Worm (Caenorhabditis elegans) whole organism, L1 larva: Measurements from ENCODE around the gene flp-21.

Experiments
- C34B4.2 ChIP-seq: sonication (generic microtip); optimal IDR thresholded peaks from 2 replicates; lab custom pipeline; 2017; ENCODE audit warnings: mild to moderate bottlenecking, missing genetic modification characterization, missing compliant biosample characterization
- F16B12.6 ChIP-seq: fragments of 150-350 bp; optimal IDR thresholded peaks from 2 replicates; lab custom pipeline; 2014; ENCODE audit warnings: missing biosample characterization, missing genetic modification characterization
- Y116A8C.19 ChIP-seq: sonication (generic microtip); optimal IDR thresholded peaks from 2 replicates; lab custom pipeline; 2016; ENCODE audit warnings: missing compliant biosample characterization, missing genetic modification characterization, borderline replicate concordance
- alr-1 ChIP-seq: fragments of 200-800 bp; sonication (Bioruptor generic); optimal IDR thresholded peaks from 2 replicates; lab custom pipeline; 2018; ENCODE audit warnings: borderline replicate concordance, mild to moderate bottlenecking, missing genetic modification characterization, missing compliant biosample characterization
- ama-1 ChIP-seq: fragments of 150-350 bp; optimal IDR thresholded peaks from 2 replicates; lab custom pipeline; 2014
- blmp-1 ChIP-seq: fragments of 150-350 bp; optimal IDR thresholded peaks from 2 replicates; lab custom pipeline; 2014; ENCODE audit warnings: missing biosample characterization, missing genetic modification characterization
- dpl-1 ChIP-seq, 3 experiments: fragments of 150-350 bp in 2 of 3; sonication (generic microtip) in 1 of 3; optimal IDR thresholded peaks; 2 replicates each; lab custom pipeline; 2014 to 2017; ENCODE audit warnings: missing biosample characterization in 3 of 3, missing genetic modification characterization in 3 of 3, missing genetic modification reagents in 3 of 3
- efl-1 ChIP-seq, 4 experiments: fragments of 150-350 bp; optimal IDR thresholded peaks in 3 of 4; peaks in 1 of 4; 1 replicate in 1 of 4; 2 replicates in 3 of 4; lab custom pipeline; 2014; ENCODE audit warnings: missing biosample characterization in 2 of 4, missing genetic modification characterization in 2 of 4, missing genetic modification reagents in 2 of 4
- efl-3 ChIP-seq: fragments of 200-800 bp; sonication (Bioruptor generic); optimal IDR thresholded peaks from 2 replicates; lab custom pipeline; 2018; ENCODE audit warnings: mild to moderate bottlenecking, missing genetic modification characterization, missing compliant biosample characterization
- egl-13 ChIP-seq: sonication (generic microtip); optimal IDR thresholded peaks from 2 replicates; lab custom pipeline; 2016; ENCODE audit warnings: missing genotype, missing genetic modification reagents, missing genetic modification characterization, missing compliant biosample characterization
- elt-3 ChIP-seq, 6 experiments: fragments of 150-350 bp in 1 of 6; sonication (generic microtip); optimal IDR thresholded peaks; 2 replicates each; lab custom pipeline; 2017 to 2018; ENCODE audit warnings: missing biosample characterization in 6 of 6, missing genetic modification characterization in 6 of 6, inconsistent platforms in 1 of 6
- fkh-10 ChIP-seq: sonication (generic microtip); optimal IDR thresholded peaks from 2 replicates; lab custom pipeline; 2017; ENCODE audit warnings: missing biosample characterization, missing genetic modification reagents, missing genetic modification characterization
- fkh-8 ChIP-seq: sonication (generic microtip); optimal IDR thresholded peaks from 2 replicates; lab custom pipeline; 2016; ENCODE audit warnings: mild to moderate bottlenecking, missing genetic modification characterization, missing compliant biosample characterization
- fos-1 ChIP-seq: fragments of 150-350 bp; optimal IDR thresholded peaks from 2 replicates; lab custom pipeline; 2014; ENCODE audit warnings: missing biosample characterization, missing genetic modification characterization
- lin-15B ChIP-seq: fragments of 150-350 bp; sonication (generic microtip); optimal IDR thresholded peaks from 3 replicates; lab custom pipeline; 2014; ENCODE audit warnings: missing biosample characterization, missing genetic modification characterization
- lin-35 ChIP-seq, 2 experiments: fragments of 150-350 bp; optimal IDR thresholded peaks; 2 replicates each; lab custom pipeline; 2014; ENCODE audit warnings: missing biosample characterization in 2 of 2, missing genetic modification characterization in 2 of 2, missing genetic modification reagents in 2 of 2
- lin-39 ChIP-seq: fragments of 150-350 bp; optimal IDR thresholded peaks from 2 replicates; lab custom pipeline; 2014; ENCODE audit warnings: missing biosample characterization, missing genetic modification reagents, missing genetic modification characterization
- lsy-2 ChIP-seq, 2 experiments: fragments of 150-350 bp; optimal IDR thresholded peaks; 2 replicates each; lab custom pipeline; 2014; ENCODE audit warnings: missing biosample characterization in 2 of 2, missing genetic modification characterization in 2 of 2
- mdl-1 ChIP-seq, 2 experiments: fragments of 150-350 bp; optimal IDR thresholded peaks; 2 replicates each; lab custom pipeline; 2014 to 2017; ENCODE audit warnings: missing biosample characterization in 2 of 2, missing genetic modification characterization in 2 of 2, inconsistent platforms in 1 of 2
- mep-1 ChIP-seq: fragments of 150-350 bp; optimal IDR thresholded peaks from 2 replicates; lab custom pipeline; 2014; ENCODE audit warnings: missing biosample characterization, missing genetic modification characterization
- nhr-237 ChIP-seq: fragments of 150-350 bp; optimal IDR thresholded peaks from 2 replicates; lab custom pipeline; 2014; ENCODE audit warnings: missing biosample characterization, missing genetic modification characterization
- nhr-28 ChIP-seq: fragments of 150-350 bp; optimal IDR thresholded peaks from 2 replicates; lab custom pipeline; 2014; ENCODE audit warnings: missing biosample characterization, missing genetic modification characterization
- nhr-76 ChIP-seq: sonication (generic microtip); optimal IDR thresholded peaks from 2 replicates; lab custom pipeline; 2017; ENCODE audit warnings: missing biosample characterization, missing genetic modification characterization
- nhr-84 ChIP-seq: sonication (generic microtip); optimal IDR thresholded peaks from 2 replicates; lab custom pipeline; 2017; ENCODE audit warnings: missing biosample characterization, missing genetic modification characterization
- nhr-90 ChIP-seq: sonication (generic microtip); optimal IDR thresholded peaks from 2 replicates; lab custom pipeline; 2016; ENCODE audit warnings: mild to moderate bottlenecking, missing genetic modification characterization, missing compliant biosample characterization; ENCODE audit not compliant: poor library complexity
- pqm-1 ChIP-seq: sonication (generic microtip); optimal IDR thresholded peaks from 3 replicates; lab custom pipeline; 2017; ENCODE audit warnings: missing biosample characterization, missing genetic modification characterization
- skn-1 ChIP-seq: fragments of 150-350 bp; optimal IDR thresholded peaks from 2 replicates; lab custom pipeline; 2014; ENCODE audit warnings: missing biosample characterization, missing genetic modification characterization
- snpc-4 ChIP-seq: fragments of 150-350 bp; optimal IDR thresholded peaks from 2 replicates; lab custom pipeline; 2014; ENCODE audit warnings: missing biosample characterization, missing genetic modification characterization
- sox-4 ChIP-seq: sonication (generic microtip); optimal IDR thresholded peaks from 2 replicates; lab custom pipeline; 2016; ENCODE audit warnings: missing genetic modification characterization, missing compliant biosample characterization
- sptf-1 ChIP-seq: fragments of 150-350 bp; optimal IDR thresholded peaks from 2 replicates; lab custom pipeline; 2014; ENCODE audit warnings: missing biosample characterization, missing genetic modification characterization
- zag-1 ChIP-seq: fragments of 150-350 bp; optimal IDR thresholded peaks from 2 replicates; lab custom pipeline; 2014; ENCODE audit warnings: missing biosample characterization, missing genetic modification characterization
- zip-4 ChIP-seq: fragments of 200-800 bp; sonication (Bioruptor generic); optimal IDR thresholded peaks from 2 replicates; lab custom pipeline; 2018; ENCODE audit warnings: mild to moderate bottlenecking, missing genetic modification characterization, moderate library complexity, missing compliant biosample characterization
- ztf-11 ChIP-seq, 2 experiments: sonication (generic microtip); optimal IDR thresholded peaks; 2 replicates each; lab custom pipeline; 2016 to 2017; ENCODE audit warnings: missing genetic modification characterization in 2 of 2, missing biosample characterization in 1 of 2, missing compliant biosample characterization in 1 of 2
- ztf-4 ChIP-seq: fragments of 150-350 bp; optimal IDR thresholded peaks from 2 replicates; lab custom pipeline; 2014; ENCODE audit warnings: missing biosample characterization, missing genetic modification characterization

flp-21 gene

DNA sequence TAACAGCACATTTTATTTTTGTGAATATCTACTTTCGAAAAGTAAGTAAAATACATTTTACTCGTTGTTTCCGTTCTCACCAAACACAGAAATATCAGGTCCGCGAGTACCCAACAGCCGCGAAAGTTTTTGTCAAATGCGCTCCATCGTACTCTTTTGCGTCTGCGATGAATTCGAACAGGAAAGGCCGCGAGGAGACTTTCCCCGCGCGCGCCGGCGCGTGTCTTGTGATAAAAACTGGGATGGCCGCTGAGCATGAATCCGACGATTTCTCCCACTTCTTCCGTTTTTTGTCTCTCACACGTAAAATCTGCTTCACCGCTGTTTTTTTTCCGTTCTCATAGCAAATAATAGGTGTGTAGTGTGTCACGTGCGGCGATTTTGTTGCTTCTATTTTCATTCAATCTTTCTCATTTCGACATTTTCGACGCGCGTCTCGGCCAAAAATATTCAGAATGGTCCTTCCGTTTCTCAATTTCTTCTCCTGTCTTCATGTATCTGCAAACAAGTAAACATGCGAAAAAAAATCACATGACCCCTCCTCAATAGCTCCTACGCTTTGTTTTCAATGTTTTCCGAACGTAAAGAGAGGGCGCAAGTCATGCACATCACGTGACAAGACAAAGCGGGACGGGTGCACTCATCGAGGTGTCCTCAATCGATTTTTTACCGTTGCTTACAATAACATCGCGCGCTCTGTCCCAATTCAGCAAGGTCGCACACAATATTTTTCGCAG, 11.1 kb downstream of the flp-21 start, which contains the start of gene uvs-1 (continued):
- TF ChIP-seq egl-13 (tag; lab: Kevin White, UChicago) (no peak), fkh-10 (GFP tag; lab: Kevin White, UChicago) (peak; percentile 17), lsy-2 (tag; optimal IDR thresholded peaks at IDR 0.05; lab: Kevin White, UChicago) (peak; percentile 20 to 43), skn-1 (tag; lab: Kevin White, UChicago) (peak; percentile 48), blmp-1 (peak; percentile 79)

DNA sequence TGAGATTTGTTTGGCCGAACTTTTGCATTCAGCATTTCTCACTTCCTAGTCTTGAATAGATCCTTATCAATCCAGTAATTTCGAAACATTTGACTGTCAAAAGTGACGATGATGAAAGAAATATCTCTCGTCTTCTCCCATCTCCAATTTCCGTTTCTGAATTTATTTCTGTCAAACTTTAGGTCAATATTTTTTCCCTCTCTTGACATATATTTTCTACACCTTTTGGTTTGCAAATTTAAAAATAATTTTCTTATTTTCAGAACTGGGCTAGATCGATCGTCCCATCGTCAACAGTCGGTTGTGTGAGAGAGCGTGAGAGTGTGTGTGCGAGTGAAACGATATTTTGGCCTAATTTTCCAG, 11.6 kb downstream of the flp-21 start, which contains the start of gene xpo-1:
TSS of gene xpo-1 (plus strand) at position 264 of the 363 bp plus-strand sequence.
- TF ChIP-seq efl-1 (optimal IDR thresholded peaks at IDR 0.05; lab: Kevin White, UChicago) (no peak), efl-1 (GFP tag; optimal IDR thresholded peaks at IDR 0.05 in 1 of 2; lab: Kevin White, UChicago) (peak in 1 of 2 experiments; percentile 20), ama-1 (no peak), nhr-76 (no peak), C34B4.2 (tag; lab: Kevin White, UChicago) (no peak), ztf-11 (tag; optimal IDR thresholded peaks at IDR 0.05; lab: Kevin White, UChicago) (no peak), nhr-90 (tag; lab: Kevin White, UChicago) (no peak), lin-15B (tag; lab: Kevin White, UChicago) (no peak), alr-1 (tag; lab: Kevin White, UChicago) (no peak), mep-1 (tag; lab: Kevin White, UChicago) (no peak), sox-4 (tag; lab: Kevin White, UChicago) (no peak), efl-3 (GFP tag; lab: Kevin White, UChicago) (no peak), snpc-4 (tag; lab: Kevin White, UChicago) (no peak), nhr-28 (tag; lab: Kevin White, UChicago) (no peak), lin-39 (tag; lab: Kevin White, UChicago) (no peak), blmp-1 (peak; percentile 19), pqm-1 (tag; lab: Kevin White, UChicago) (no peak), nhr-237 (tag; lab: Kevin White, UChicago) (no peak), sptf-1 (no peak), egl-13 (tag; lab: Kevin White, UChicago) (no peak), mdl-1 (tag; optimal IDR thresholded peaks at IDR 0.05; lab: Kevin White, UChicago) (no peak), Y116A8C.19 (no peak), ztf-4 (tag; lab: Kevin White, UChicago) (no peak), skn-1 (tag; lab: Kevin White, UChicago) (no peak), lin-35 (GFP tag; optimal IDR thresholded peaks at IDR 0.05; lab: Kevin White, UChicago) (no peak), elt-3 (tag; optimal IDR thresholded peaks at IDR 0.05; lab: Kevin White, UChicago) (peak in 1 of 6 experiments; percentile 18)

DNA sequence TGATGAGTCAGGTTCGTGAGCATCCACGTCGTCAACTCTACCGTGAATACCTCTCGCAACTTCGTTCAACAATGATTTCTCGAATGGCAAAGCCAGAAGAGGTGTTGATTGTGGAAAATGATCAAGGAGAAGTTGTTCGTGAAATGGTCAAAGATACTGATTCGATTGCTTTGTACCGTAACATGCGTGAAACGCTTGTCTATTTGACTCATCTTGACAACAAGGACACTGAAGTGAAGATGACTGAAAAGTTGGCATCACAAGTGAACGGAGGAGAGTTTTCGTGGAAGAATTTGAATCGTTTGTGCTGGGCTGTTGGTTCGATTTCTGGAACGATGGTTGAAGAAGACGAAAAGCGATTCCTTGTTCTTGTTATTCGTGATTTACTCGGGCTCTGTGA, 13.5 kb downstream of the flp-21 start:
- no peak for TF ChIP-seq nhr-84
- no peak for TF ChIP-seq fkh-8 (tag; lab: Kevin White, UChicago)
- no peak for TF ChIP-seq zip-4
- no peak for TF ChIP-seq elt-3 (tag; optimal IDR thresholded peaks at IDR 0.05; lab: Kevin White, UChicago)
- TF ChIP-seq dpl-1 (GFP tag; optimal IDR thresholded peaks at IDR 0.05; lab: Kevin White, UChicago): no peak
- TF ChIP-seq fos-1: no peak
- TF ChIP-seq F16B12.6 (tag; lab: Kevin White, UChicago): no peak
- no peak for TF ChIP-seq zag-1 (tag; lab: Kevin White, UChicago)

DNA sequence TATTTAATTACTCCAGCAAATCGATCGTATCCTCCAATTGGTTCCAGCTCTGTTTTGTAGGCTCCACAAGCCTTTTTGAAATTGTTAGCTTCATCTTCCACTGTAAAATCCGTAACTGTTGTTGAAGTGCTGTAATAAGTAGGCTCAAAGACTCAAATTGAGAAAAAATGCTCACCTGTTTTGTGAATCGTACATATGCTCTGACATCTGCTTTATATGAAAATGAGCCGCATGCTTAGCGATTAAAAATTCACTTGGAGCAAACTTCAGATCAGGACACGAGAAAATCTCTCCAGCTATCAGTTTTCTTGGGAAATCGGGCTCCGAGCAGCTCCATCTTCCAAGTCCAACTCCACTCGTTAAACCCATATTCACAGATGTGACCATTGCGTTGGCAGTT, 15.3 kb downstream of the flp-21 start:
- TF ChIP-seq egl-13 (tag; lab: Kevin White, UChicago) (no peak), efl-1 (optimal IDR thresholded peaks at IDR 0.05; lab: Kevin White, UChicago) (no peak), efl-1 (GFP tag; optimal IDR thresholded peaks at IDR 0.05 in 1 of 2; lab: Kevin White, UChicago) (peak in 1 of 2 experiments; percentile 59)
